Worm (Caenorhabditis elegans) whole organism, L1 larva: ENCODE results near the gene C03A3.2.

Experiments used
- aha-1 ChIP-seq: fragments of 150-350 bp; optimal IDR thresholded peaks from 2 replicates; lab custom pipeline; 2014; ENCODE audit warnings: missing biosample characterization, missing genetic modification characterization
- aly-2 ChIP-seq: fragments of 150-350 bp; optimal IDR thresholded peaks from 2 replicates; lab custom pipeline; 2014; ENCODE audit warnings: missing biosample characterization, missing genetic modification characterization
- ceh-8 ChIP-seq: fragments of 200-800 bp; sonication (Bioruptor generic); optimal IDR thresholded peaks from 2 replicates; lab custom pipeline; 2018; ENCODE audit warnings: mild to moderate bottlenecking, missing genetic modification characterization, moderate library complexity, missing compliant biosample characterization
- ceh-90 ChIP-seq: sonication (generic microtip); optimal IDR thresholded peaks from 2 replicates; lab custom pipeline; 2016; ENCODE audit warnings: missing genetic modification characterization, missing compliant biosample characterization
- irx-1 ChIP-seq: sonication (generic microtip); optimal IDR thresholded peaks from 2 replicates; lab custom pipeline; 2016; ENCODE audit warnings: missing genetic modification characterization, missing compliant biosample characterization
- lsy-2 ChIP-seq, 2 experiments: fragments of 150-350 bp; optimal IDR thresholded peaks; 2 replicates each; lab custom pipeline; 2014; ENCODE audit warnings: missing biosample characterization in 2 of 2, missing genetic modification characterization in 2 of 2
- nhr-76 ChIP-seq: sonication (generic microtip); optimal IDR thresholded peaks from 2 replicates; lab custom pipeline; 2017; ENCODE audit warnings: missing biosample characterization, missing genetic modification characterization
- nhr-77 ChIP-seq: fragments of 150-350 bp; optimal IDR thresholded peaks from 2 replicates; lab custom pipeline; 2014; ENCODE audit warnings: missing biosample characterization, missing genetic modification characterization
- nhr-90 ChIP-seq: sonication (generic microtip); optimal IDR thresholded peaks from 2 replicates; lab custom pipeline; 2016; ENCODE audit warnings: mild to moderate bottlenecking, missing genetic modification characterization, missing compliant biosample characterization; ENCODE audit not compliant: poor library complexity
- sox-4 ChIP-seq: sonication (generic microtip); optimal IDR thresholded peaks from 2 replicates; lab custom pipeline; 2016; ENCODE audit warnings: missing genetic modification characterization, missing compliant biosample characterization

DNA sequence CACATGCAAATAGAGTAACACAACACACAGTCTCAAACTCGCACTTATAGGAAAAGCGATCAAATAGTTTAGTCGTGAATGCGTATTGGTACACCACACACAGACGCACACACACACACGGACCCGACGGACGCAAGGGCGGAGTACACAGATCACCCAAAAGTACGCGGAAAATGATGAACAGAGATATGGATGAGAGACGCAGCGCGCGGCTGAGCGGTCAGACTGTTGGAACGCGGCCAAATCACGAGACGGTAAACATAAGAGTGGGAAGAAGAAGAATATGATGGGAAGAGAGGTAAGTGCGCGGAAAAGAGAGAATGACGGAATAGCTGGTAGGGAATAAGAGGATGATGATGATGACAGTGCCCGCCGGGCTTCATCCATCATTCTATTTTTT is 14.6 kb upstream of the C03A3.2 start:
- no peak for TF ChIP-seq ceh-90
- TF ChIP-seq aly-2 (tag; lab: Kevin White, UChicago): no peak
- no peak for TF ChIP-seq nhr-76 (tag; lab: Kevin White, UChicago)
- TF ChIP-seq aha-1 (tag; lab: Kevin White, UChicago): no peak
- TF ChIP-seq sox-4 (tag; lab: Kevin White, UChicago): no peak
- TF ChIP-seq irx-1: no peak
- TF ChIP-seq ceh-8 (GFP tag; lab: Kevin White, UChicago): no peak
- no peak for TF ChIP-seq lsy-2 (tag; optimal IDR thresholded peaks at IDR 0.05; lab: Kevin White, UChicago)
- no peak for TF ChIP-seq nhr-77 (tag; lab: Kevin White, UChicago)
- TF ChIP-seq nhr-90 (tag; lab: Kevin White, UChicago): no peak
